Fruit fly (Drosophila melanogaster): ENCODE results near the gene Alh.

DNA sequence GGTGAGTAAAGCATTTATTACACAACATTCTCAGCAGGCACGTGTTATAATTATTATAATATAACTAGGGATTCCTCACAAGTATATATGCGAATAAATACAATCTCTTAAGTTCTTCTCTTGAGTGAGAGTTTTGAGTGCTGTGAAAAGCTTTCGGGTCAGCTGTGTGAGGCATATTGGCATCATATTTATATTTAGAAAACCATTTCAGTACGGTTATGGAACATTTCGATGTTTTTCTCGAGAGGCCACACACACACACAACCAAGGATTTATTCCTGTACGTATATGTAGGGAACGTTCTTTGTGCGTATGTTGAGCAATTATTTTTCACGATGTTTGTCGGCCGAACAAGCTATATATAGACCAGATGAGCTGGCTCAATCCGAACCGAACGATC lies 11.0 kb downstream of the Alh start:
- no peak for TF ChIP-seq psq (optimal IDR thresholded peaks at IDR 0.05)
- TF ChIP-seq insv (optimal IDR thresholded peaks at IDR 0.05), result no peak
- TF ChIP-seq ttk (optimal IDR thresholded peaks at IDR 0.05), result no peak
- no peak for TF ChIP-seq Sin3A (optimal IDR thresholded peaks at IDR 0.05)
